Fruit fly (Drosophila melanogaster) whole organism, prepupa: Measurements from ENCODE around the gene Fas3.

ENCODE experiments used
- CG10631 ChIP-seq: fragments of 200-800 bp; sonication (Bioruptor generic); optimal IDR thresholded peaks from 2 replicates; lab custom pipeline; 2016; ENCODE audit warnings: missing biosample characterization, missing genetic modification characterization
- CG10669 ChIP-seq: fragments of 200-800 bp; sonication (Bioruptor generic); optimal IDR thresholded peaks from 3 replicates; lab custom pipeline; 2018; ENCODE audit warnings: missing biosample characterization, mild to moderate bottlenecking, missing genetic modification characterization, moderate library complexity
- CG11294 ChIP-seq: fragments of 200-800 bp; sonication (Bioruptor generic); IDR thresholded peaks from 2 replicates; pipeline ENCODE4 v1.3.6; 2022; ENCODE audit warnings: missing biosample characterization, missing genetic modification characterization
- CG11762 ChIP-seq: fragments of 200-800 bp; sonication (Bioruptor generic); optimal IDR thresholded peaks from 3 replicates; lab custom pipeline; 2016; ENCODE audit warnings: missing biosample characterization, missing genetic modification characterization; ENCODE audit not compliant: insufficient read depth
- CG11902 ChIP-seq: fragments of 200-800 bp; sonication (Bioruptor generic); optimal IDR thresholded peaks from 3 replicates; lab custom pipeline; 2016; ENCODE audit warnings: missing biosample characterization, missing genetic modification characterization
- CG15336 ChIP-seq: fragments of 200-800 bp; sonication (Bioruptor generic); IDR thresholded peaks from 2 replicates; pipeline ENCODE4 v1.3.6; 2022; ENCODE audit warnings: missing biosample characterization, missing genetic modification characterization
- CG1621 ChIP-seq: fragments of 200-800 bp; sonication (Bioruptor generic); optimal IDR thresholded peaks from 3 replicates; lab custom pipeline; 2018; ENCODE audit warnings: missing biosample characterization, mild to moderate bottlenecking, missing genetic modification characterization
- CG16779 ChIP-seq: fragments of 200-800 bp; sonication (Bioruptor generic); optimal IDR thresholded peaks from 3 replicates; lab custom pipeline; 2017; ENCODE audit warnings: missing biosample characterization, mild to moderate bottlenecking, missing genetic modification characterization
- CG31627 ChIP-seq: fragments of 200-800 bp; sonication (Bioruptor generic); optimal IDR thresholded peaks from 3 replicates; lab custom pipeline; 2016; ENCODE audit warnings: missing biosample characterization, missing genetic modification characterization
- CG32006 ChIP-seq: fragments of 200-800 bp; sonication (Bioruptor generic); optimal IDR thresholded peaks from 3 replicates; lab custom pipeline; 2017; ENCODE audit warnings: missing biosample characterization, mild to moderate bottlenecking, missing genetic modification characterization
- CG34406 ChIP-seq: fragments of 200-800 bp; sonication (Bioruptor generic); optimal IDR thresholded peaks from 3 replicates; lab custom pipeline; 2016; ENCODE audit warnings: missing biosample characterization, missing genetic modification characterization
- CG3919 ChIP-seq: fragments of 200-800 bp; sonication (Bioruptor generic); optimal IDR thresholded peaks from 3 replicates; lab custom pipeline; 2016; ENCODE audit warnings: missing biosample characterization, missing genetic modification characterization
- CG4318 ChIP-seq: fragments of 200-800 bp; sonication (Bioruptor generic); optimal IDR thresholded peaks from 3 replicates; lab custom pipeline; 2017; ENCODE audit warnings: missing biosample characterization, mild to moderate bottlenecking, missing genetic modification characterization
- CG6163 ChIP-seq: fragments of 200-800 bp; sonication (Bioruptor generic); IDR thresholded peaks from 3 replicates; pipeline ENCODE4 v1.3.6; 2022; ENCODE audit warnings: missing biosample characterization, missing genetic modification characterization
- CG6276 ChIP-seq: fragments of 200-800 bp; sonication (Bioruptor generic); optimal IDR thresholded peaks from 2 replicates; lab custom pipeline; 2017; ENCODE audit warnings: missing biosample characterization, mild to moderate bottlenecking, missing genetic modification characterization
- CG6854 ChIP-seq: fragments of 200-800 bp; sonication (Bioruptor generic); optimal IDR thresholded peaks from 2 replicates; lab custom pipeline; 2017; ENCODE audit warnings: missing biosample characterization, mild to moderate bottlenecking, missing genetic modification characterization
- CG7368 ChIP-seq: fragments of 200-800 bp; sonication (Bioruptor generic); optimal IDR thresholded peaks from 3 replicates; lab custom pipeline; 2016; ENCODE audit warnings: missing biosample characterization, missing genetic modification characterization
- CG8119 ChIP-seq: fragments of 200-800 bp; sonication (Bioruptor generic); IDR thresholded peaks from 3 replicates; pipeline ENCODE4 v1.3.6; 2022; ENCODE audit warnings: missing biosample characterization, missing genetic modification characterization
- CG8319 ChIP-seq: fragments of 200-800 bp; sonication (Bioruptor generic); optimal IDR thresholded peaks from 3 replicates; lab custom pipeline; 2016; ENCODE audit warnings: missing biosample characterization, missing genetic modification characterization
- CG8632 ChIP-seq: fragments of 200-800 bp; sonication (Bioruptor generic); optimal IDR thresholded peaks from 3 replicates; lab custom pipeline; 2016; ENCODE audit warnings: missing biosample characterization, missing genetic modification characterization
- CG9139 ChIP-seq: fragments of 200-800 bp; sonication (Bioruptor generic); optimal IDR thresholded peaks from 3 replicates; lab custom pipeline; 2017; ENCODE audit warnings: missing biosample characterization, mild to moderate bottlenecking, missing genetic modification characterization
- Eip75B ChIP-seq: fragments of 200-800 bp; sonication (Bioruptor generic); optimal IDR thresholded peaks from 3 replicates; lab custom pipeline; 2016; ENCODE audit warnings: missing biosample characterization, missing genetic modification characterization
- Eip78C ChIP-seq: fragments of 200-800 bp; sonication (Bioruptor generic); peaks from one replicate; lab custom pipeline; 2016; ENCODE audit warnings: missing biosample characterization, missing genetic modification characterization
- Ets21C ChIP-seq: fragments of 200-800 bp; sonication (Bioruptor generic); optimal IDR thresholded peaks from 3 replicates; lab custom pipeline; 2016; ENCODE audit warnings: missing biosample characterization, missing genetic modification characterization
- Ets96B ChIP-seq: fragments of 200-800 bp; optimal IDR thresholded peaks from 2 replicates; lab custom pipeline; 2019; ENCODE audit warnings: missing biosample characterization, mild to moderate bottlenecking, missing genetic modification characterization, moderate library complexity
- Gug ChIP-seq: fragments of 200-800 bp; sonication (Bioruptor generic); IDR thresholded peaks from 2 replicates; pipeline ENCODE4 v1.3.6; 2022; ENCODE audit warnings: missing biosample characterization, missing genetic modification characterization
- Hr38 ChIP-seq: sonication (Bioruptor generic); optimal IDR thresholded peaks from 2 replicates; lab custom pipeline; 2016; ENCODE audit warnings: missing biosample characterization, missing genetic modification characterization
- Hr39 ChIP-seq: fragments of 200-800 bp; sonication (Bioruptor generic); optimal IDR thresholded peaks from 2 replicates; lab custom pipeline; 2016; ENCODE audit warnings: missing biosample characterization, missing genetic modification characterization
- Hr4 ChIP-seq: fragments of 200-800 bp; sonication (Bioruptor generic); optimal IDR thresholded peaks from 3 replicates; lab custom pipeline; 2016; ENCODE audit warnings: missing biosample characterization, missing genetic modification characterization
- Lpt ChIP-seq: fragments of 200-800 bp; sonication (Bioruptor generic); optimal IDR thresholded peaks from 3 replicates; lab custom pipeline; 2016; ENCODE audit warnings: missing biosample characterization, missing genetic modification characterization
- OdsH ChIP-seq: fragments of 200-800 bp; sonication (Bioruptor generic); optimal IDR thresholded peaks from 3 replicates; lab custom pipeline; 2016; ENCODE audit warnings: missing biosample characterization, missing genetic modification characterization
- Smox ChIP-seq: fragments of 200-800 bp; sonication (Bioruptor generic); optimal IDR thresholded peaks from 3 replicates; lab custom pipeline; 2016; ENCODE audit warnings: missing biosample characterization, missing genetic modification characterization
- Sox102F ChIP-seq: fragments of 200-800 bp; sonication (Bioruptor generic); optimal IDR thresholded peaks from 2 replicates; lab custom pipeline; 2016; ENCODE audit warnings: missing biosample characterization, mild to moderate bottlenecking, missing genetic modification characterization
- Sox14 ChIP-seq: fragments of 200-800 bp; sonication (Bioruptor generic); optimal IDR thresholded peaks from 3 replicates; lab custom pipeline; 2016; ENCODE audit warnings: missing biosample characterization, missing genetic modification characterization
- Sox15 ChIP-seq: fragments of 200-800 bp; sonication (Bioruptor generic); optimal IDR thresholded peaks from 3 replicates; lab custom pipeline; 2016; ENCODE audit warnings: missing biosample characterization, missing genetic modification characterization
- achi ChIP-seq: fragments of 200-800 bp; sonication (Bioruptor generic); optimal IDR thresholded peaks from 3 replicates; lab custom pipeline; 2016; ENCODE audit warnings: missing biosample characterization, missing genetic modification characterization
- acj6 ChIP-seq: fragments of 200-800 bp; sonication (Bioruptor generic); optimal IDR thresholded peaks from 3 replicates; lab custom pipeline; 2016; ENCODE audit warnings: missing biosample characterization, missing genetic modification characterization
- cyc ChIP-seq: fragments of 200-800 bp; sonication (Bioruptor generic); optimal IDR thresholded peaks from 3 replicates; lab custom pipeline; 2016; ENCODE audit warnings: missing biosample characterization, missing genetic modification characterization
- dac ChIP-seq: fragments of 200-800 bp; sonication (Bioruptor generic); optimal IDR thresholded peaks from 2 replicates; lab custom pipeline; 2017; ENCODE audit warnings: missing biosample characterization, mild to moderate bottlenecking, missing genetic modification characterization
- dsx ChIP-seq: fragments of 200-800 bp; optimal IDR thresholded peaks from 3 replicates; lab custom pipeline; 2019; ENCODE audit warnings: missing biosample characterization, mild to moderate bottlenecking, missing genetic modification characterization, moderate library complexity; ENCODE audit not compliant: poor library complexity, severe bottlenecking
- eg ChIP-seq: fragments of 200-800 bp; sonication (Bioruptor generic); IDR thresholded peaks from 3 replicates; pipeline ENCODE4 v1.3.6; 2022; ENCODE audit warnings: missing biosample characterization, missing genetic modification characterization
- esn ChIP-seq: fragments of 200-800 bp; sonication (Bioruptor generic); optimal IDR thresholded peaks from 2 replicates; lab custom pipeline; 2016; ENCODE audit warnings: missing biosample characterization, mild to moderate bottlenecking, missing genetic modification characterization, moderate library complexity
- fd59A ChIP-seq: fragments of 200-800 bp; sonication (Bioruptor generic); optimal IDR thresholded peaks from 2 replicates; lab custom pipeline; 2017; ENCODE audit warnings: missing biosample characterization, mild to moderate bottlenecking, missing genetic modification characterization, missing genetic modification reagents
- fd85E ChIP-seq: fragments of 200-800 bp; sonication (Bioruptor generic); optimal IDR thresholded peaks from 3 replicates; lab custom pipeline; 2016; ENCODE audit warnings: missing biosample characterization, missing genetic modification characterization
- fkh ChIP-seq: fragments of 200-800 bp; sonication (Bioruptor generic); optimal IDR thresholded peaks from 3 replicates; lab custom pipeline; 2017; ENCODE audit warnings: missing biosample characterization, mild to moderate bottlenecking, missing genetic modification characterization, moderate library complexity
- lz ChIP-seq: fragments of 200-800 bp; sonication (Bioruptor generic); optimal IDR thresholded peaks from 3 replicates; lab custom pipeline; 2016; ENCODE audit warnings: missing biosample characterization, missing genetic modification characterization
- net ChIP-seq: fragments of 200-800 bp; sonication (Bioruptor generic); optimal IDR thresholded peaks from 3 replicates; lab custom pipeline; 2016; ENCODE audit warnings: missing biosample characterization, missing genetic modification characterization
- pdm3 ChIP-seq: fragments of 200-800 bp; sonication (Bioruptor generic); optimal IDR thresholded peaks from 3 replicates; lab custom pipeline; 2016; ENCODE audit warnings: missing biosample characterization, missing genetic modification characterization
- salr ChIP-seq, 2 experiments: fragments of 200-800 bp; sonication (Bioruptor generic); optimal IDR thresholded peaks; 3 replicates each; lab custom pipeline; 2016 to 2018; ENCODE audit warnings: missing biosample characterization in 2 of 2, missing genetic modification characterization in 2 of 2, mild to moderate bottlenecking in 1 of 2
- spab ChIP-seq: fragments of 200-800 bp; sonication (Bioruptor generic); optimal IDR thresholded peaks from 2 replicates; lab custom pipeline; 2017; ENCODE audit warnings: missing biosample characterization, mild to moderate bottlenecking, missing genetic modification characterization, missing genetic modification reagents
- ss ChIP-seq, 2 experiments: fragments of 200-800 bp; sonication (Bioruptor generic); optimal IDR thresholded peaks; 2 replicates in 1 of 2; 3 replicates in 1 of 2; lab custom pipeline; 2017 to 2018; ENCODE audit warnings: mild to moderate bottlenecking in 2 of 2, missing biosample characterization in 2 of 2, missing genetic modification characterization in 2 of 2, moderate library complexity in 1 of 2
- svp ChIP-seq: fragments of 200-800 bp; sonication (Bioruptor generic); peaks from one replicate; lab custom pipeline; 2016; ENCODE audit warnings: missing biosample characterization, missing genetic modification characterization
- topi ChIP-seq: fragments of 200-800 bp; sonication (Bioruptor generic); optimal IDR thresholded peaks from 3 replicates; lab custom pipeline; 2016; ENCODE audit warnings: missing biosample characterization, missing genetic modification characterization

Gene Fas3

DNA sequence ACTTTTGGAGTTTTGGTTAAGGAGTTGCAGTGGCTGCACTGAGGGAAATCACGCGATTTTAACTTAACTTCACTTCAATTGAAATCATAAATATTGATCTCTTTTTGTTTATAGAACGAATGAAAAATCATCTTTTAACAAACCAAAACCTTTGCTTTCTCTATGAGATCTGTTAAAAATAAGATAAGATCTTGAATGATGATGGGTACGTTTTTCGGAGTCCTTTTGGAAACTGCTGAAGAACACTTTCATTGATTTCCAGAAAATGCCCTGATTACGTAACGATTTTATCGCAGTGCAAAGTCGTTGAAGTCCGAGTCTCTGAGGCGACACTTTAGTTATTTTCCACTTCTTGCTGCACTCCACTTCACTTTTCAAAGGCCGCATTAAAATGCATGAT, 7.6 kb upstream of the Fas3 start:
- TF ChIP-seq Sox102F (peak; percentile 92), svp (GFP tag; lab: Kevin White, UChicago) (peak; percentile 97), Eip75B (GFP tag; lab: Kevin White, UChicago) (peak; percentile 89), CG8119 (peak; percentile 75), CG11762 (peak; percentile 79), dsx (peak; percentile 78), cyc (GFP tag; lab: Kevin White, UChicago) (peak; percentile 93), net (GFP tag; lab: Kevin White, UChicago) (peak; percentile 81), Ets96B (tag; lab: Kevin White, UChicago) (peak; percentile 92), fkh (GFP tag; lab: Kevin White, UChicago) (no peak), Eip78C (GFP tag; lab: Kevin White, UChicago) (peak; percentile 97), CG11294 (GFP tag; lab: Robert Waterston, UW) (no peak), CG8319 (GFP tag; lab: Kevin White, UChicago) (peak; percentile 78), CG31627 (peak; percentile 93), CG1621 (peak; percentile 75), topi (peak; percentile 93), Ets21C (peak; percentile 90), Hr39 (peak; percentile 93), CG32006 (GFP tag; lab: Kevin White, UChicago) (peak; percentile 81), Hr38 (no peak), CG9139 (GFP tag; lab: Kevin White, UChicago) (peak; percentile 68), CG16779 (tag; lab: Kevin White, UChicago) (peak; percentile 67), Lpt (peak; percentile 33), CG10631 (GFP tag; lab: Kevin White, UChicago) (peak; percentile 91), salr (GFP tag; optimal IDR thresholded peaks at IDR 0.05; lab: Kevin White, UChicago) (peak; percentile 77 to 87), CG34406 (GFP tag; lab: Kevin White, UChicago) (peak; percentile 84), pdm3 (GFP tag; lab: Kevin White, UChicago) (peak; percentile 88), eg (GFP tag; lab: Robert Waterston, UW) (peak; percentile 58; the same call in 2 of the 3 replicates), CG7368 (GFP tag; lab: Kevin White, UChicago) (peak; percentile 81), CG6163 (peak; percentile 75), CG11902 (GFP tag; lab: Kevin White, UChicago) (peak; percentile 77), CG8632 (GFP tag; lab: Kevin White, UChicago) (peak; percentile 79), CG15336 (GFP tag; lab: Robert Waterston, UW) (peak; percentile 67), fd85E (peak; percentile 67), achi (GFP tag; lab: Kevin White, UChicago) (peak; percentile 85), CG6276 (GFP tag; lab: Kevin White, UChicago) (peak; percentile 67), CG4318 (GFP tag; lab: Kevin White, UChicago) (peak; percentile 78), CG10669 (GFP tag; lab: Kevin White, UChicago) (peak; percentile 89), esn (peak; percentile 94), acj6 (GFP tag; lab: Kevin White, UChicago) (peak; percentile 90), dac (GFP tag; lab: Kevin White, UChicago) (peak; percentile 55), Hr4 (peak; percentile 67), OdsH (GFP tag; lab: Kevin White, UChicago) (peak; percentile 88), CG6854 (peak; percentile 84), fd59A (GFP tag; lab: Kevin White, UChicago) (peak; percentile 91), Gug (GFP tag; lab: Robert Waterston, UW) (peak; percentile 58), lz (GFP tag; lab: Kevin White, UChicago) (peak; percentile 95), Sox15 (peak; percentile 79), Sox14 (GFP tag; lab: Kevin White, UChicago) (peak; percentile 93), ss (GFP tag; optimal IDR thresholded peaks at IDR 0.05; lab: Kevin White, UChicago) (peak; percentile 71 to 78), CG3919 (GFP tag; lab: Kevin White, UChicago) (peak; percentile 87), spab (GFP tag; lab: Kevin White, UChicago) (peak; percentile 89), Smox (GFP tag; lab: Kevin White, UChicago) (peak; percentile 91)
